Worm (Caenorhabditis elegans) whole organism, young adult: Measurements from ENCODE around the gene C46A5.6.

Source experiments
- C17E4.6 ChIP-seq: fragments of 200-800 bp; sonication (Bioruptor generic); IDR thresholded peaks from 2 replicates; pipeline ENCODE4 v1.3.6; 2022; ENCODE audit warnings: missing genetic modification reagents, missing genetic modification characterization, missing compliant biosample characterization
- D2030.7 ChIP-seq: fragments of 200-800 bp; sonication (Bioruptor generic); IDR thresholded peaks from 2 replicates; pipeline ENCODE4 v1.3.6; 2022; ENCODE audit warnings: missing genetic modification reagents, missing genetic modification characterization, missing compliant biosample characterization
- F10E7.11 ChIP-seq: sonication (generic microtip); optimal IDR thresholded peaks from 2 replicates; lab custom pipeline; 2017; ENCODE audit warnings: mild to moderate bottlenecking, missing genetic modification characterization, moderate library complexity, missing compliant biosample characterization
- F22D6.2 ChIP-seq: sonication (generic microtip); optimal IDR thresholded peaks from 2 replicates; lab custom pipeline; 2016; ENCODE audit warnings: mild to moderate bottlenecking, missing genetic modification characterization, missing compliant biosample characterization
- F23B12.7 ChIP-seq: sonication (generic microtip); optimal IDR thresholded peaks from 2 replicates; lab custom pipeline; 2017; ENCODE audit warnings: missing genetic modification characterization, mild to moderate bottlenecking, missing compliant biosample characterization, antibody characterized with exemption, moderate library complexity; ENCODE audit not compliant: insufficient read depth
- F33H1.4 ChIP-seq: fragments of 200-800 bp; sonication (Bioruptor generic); IDR thresholded peaks from 2 replicates; pipeline ENCODE4 v1.3.6; 2022; ENCODE audit warnings: missing genetic modification reagents, missing genetic modification characterization, missing compliant biosample characterization
- F39B2.1 ChIP-seq: fragments of 200-800 bp; sonication (Bioruptor generic); IDR thresholded peaks from 2 replicates; pipeline ENCODE4 v1.3.6; 2022; ENCODE audit warnings: missing genetic modification reagents, missing genetic modification characterization, missing compliant biosample characterization
- F49E8.2 ChIP-seq: sonication (generic microtip); optimal IDR thresholded peaks from 3 replicates; lab custom pipeline; 2017; ENCODE audit warnings: missing genetic modification characterization, mild to moderate bottlenecking, missing compliant biosample characterization, antibody characterized with exemption, moderate library complexity; ENCODE audit not compliant: insufficient read depth
- F55B11.4 ChIP-seq: sonication (generic microtip); optimal IDR thresholded peaks from 2 replicates; lab custom pipeline; 2016; ENCODE audit warnings: missing compliant biosample characterization, missing genetic modification characterization, borderline replicate concordance; ENCODE audit not compliant: insufficient read depth
- K12H6.12 ChIP-seq: fragments of 200-800 bp; sonication (Bioruptor generic); optimal IDR thresholded peaks from 2 replicates; lab custom pipeline; 2018; ENCODE audit warnings: mild to moderate bottlenecking, missing genetic modification characterization, missing compliant biosample characterization
- T26A5.8 ChIP-seq: sonication (generic microtip); optimal IDR thresholded peaks from 2 replicates; lab custom pipeline; 2016; ENCODE audit warnings: missing genetic modification characterization, missing compliant biosample characterization
- Y53G8AR.9 ChIP-seq: fragments of 200-800 bp; sonication (Bioruptor generic); conservative IDR thresholded peaks from 2 replicates; pipeline ENCODE4 v1.3.6; 2022; ENCODE audit warnings: missing genetic modification reagents, missing genetic modification characterization, missing compliant biosample characterization
- akir-1 ChIP-seq: fragments of 200-800 bp; sonication (Bioruptor generic); optimal IDR thresholded peaks from 2 replicates; lab custom pipeline; 2018; ENCODE audit warnings: mild to moderate bottlenecking, missing genetic modification characterization, moderate library complexity, missing compliant biosample characterization
- attf-6 ChIP-seq: fragments of 200-800 bp; sonication (Bioruptor generic); IDR thresholded peaks from 2 replicates; pipeline ENCODE4 v1.3.6; 2022; ENCODE audit warnings: missing genetic modification reagents, missing genetic modification characterization, missing compliant biosample characterization
- bed-1 ChIP-seq: fragments of 200-800 bp; sonication (Bioruptor generic); IDR thresholded peaks from 2 replicates; pipeline ENCODE4 v1.3.6; 2022; ENCODE audit warnings: missing genetic modification reagents, missing genetic modification characterization, missing compliant biosample characterization
- ceh-40 ChIP-seq: fragments of 200-800 bp; sonication (Bioruptor generic); IDR thresholded peaks from 2 replicates; pipeline ENCODE4 v1.3.6; 2022; ENCODE audit warnings: missing genetic modification characterization, missing compliant biosample characterization
- die-1 ChIP-seq: sonication (generic microtip); optimal IDR thresholded peaks from 2 replicates; lab custom pipeline; 2016; ENCODE audit warnings: missing genotype, mild to moderate bottlenecking, missing genetic modification characterization, missing compliant biosample characterization
- dpl-1 ChIP-seq: fragments of 150-350 bp; optimal IDR thresholded peaks from 2 replicates; lab custom pipeline; 2014; ENCODE audit warnings: missing biosample characterization, missing genetic modification reagents, missing genetic modification characterization
- egl-44 ChIP-seq: fragments of 200-800 bp; sonication (Bioruptor generic); IDR thresholded peaks from 2 replicates; pipeline ENCODE4 v1.3.6; 2022; ENCODE audit warnings: missing genetic modification reagents, missing genetic modification characterization, missing compliant biosample characterization
- egrh-3 ChIP-seq: fragments of 200-800 bp; sonication (Bioruptor generic); IDR thresholded peaks from 2 replicates; pipeline ENCODE4 v1.3.6; 2022; ENCODE audit warnings: missing genetic modification reagents, missing genetic modification characterization, missing compliant biosample characterization
- gei-17 ChIP-seq: fragments of 200-800 bp; sonication (Bioruptor generic); optimal IDR thresholded peaks from 2 replicates; lab custom pipeline; 2018; ENCODE audit warnings: mild to moderate bottlenecking, missing genetic modification characterization, missing compliant biosample characterization
- hrde-1 ChIP-seq: sonication (generic microtip); optimal IDR thresholded peaks from 2 replicates; lab custom pipeline; 2016; ENCODE audit warnings: missing genetic modification characterization, mild to moderate bottlenecking, missing compliant biosample characterization, moderate library complexity, missing genotype, missing genetic modification reagents, borderline replicate concordance
- lag-1 ChIP-seq: fragments of 200-800 bp; sonication (Bioruptor generic); IDR thresholded peaks from 2 replicates; pipeline ENCODE4 v1.3.6; 2022; ENCODE audit warnings: missing genetic modification reagents, missing genetic modification characterization, missing compliant biosample characterization
- let-607 ChIP-seq, 2 experiments: fragments of 200-800 bp in 1 of 2; sonication (Bioruptor generic) in 1 of 2; sonication (generic microtip) in 1 of 2; optimal IDR thresholded peaks; 2 replicates each; lab custom pipeline; 2016 to 2018; ENCODE audit warnings: mild to moderate bottlenecking in 2 of 2, missing compliant biosample characterization in 2 of 2, missing genetic modification characterization in 2 of 2, moderate library complexity in 2 of 2, missing genotype in 1 of 2
- lin-54 ChIP-seq: fragments of 200-800 bp; sonication (Bioruptor generic); optimal IDR thresholded peaks from 2 replicates; lab custom pipeline; 2018; ENCODE audit warnings: mild to moderate bottlenecking, missing genetic modification characterization, missing compliant biosample characterization
- lir-1 ChIP-seq: fragments of 200-800 bp; sonication (Bioruptor generic); conservative IDR thresholded peaks from 2 replicates; pipeline ENCODE4 v1.3.6; 2022; ENCODE audit warnings: missing genetic modification reagents, missing genetic modification characterization, missing compliant biosample characterization
- lsl-1 ChIP-seq: fragments of 200-800 bp; sonication (Bioruptor generic); optimal IDR thresholded peaks from 2 replicates; lab custom pipeline; 2018; ENCODE audit warnings: mild to moderate bottlenecking, missing genetic modification characterization, moderate library complexity, missing compliant biosample characterization
- lsy-27 ChIP-seq: sonication (generic microtip); optimal IDR thresholded peaks from 2 replicates; lab custom pipeline; 2017; ENCODE audit warnings: missing genetic modification characterization, mild to moderate bottlenecking, missing compliant biosample characterization, antibody characterized with exemption, missing genotype, borderline replicate concordance; ENCODE audit not compliant: insufficient read depth
- madf-10 ChIP-seq: sonication (generic microtip); optimal IDR thresholded peaks from 2 replicates; lab custom pipeline; 2016; ENCODE audit warnings: mild to moderate bottlenecking, missing genetic modification characterization, missing compliant biosample characterization
- madf-6 ChIP-seq: fragments of 200-800 bp; sonication (Bioruptor generic); IDR thresholded peaks from 2 replicates; pipeline ENCODE4 v1.3.6; 2022; ENCODE audit warnings: missing genetic modification reagents, missing genetic modification characterization, missing compliant biosample characterization
- mes-4 ChIP-seq: sonication (generic microtip); optimal IDR thresholded peaks from 2 replicates; lab custom pipeline; 2016; ENCODE audit warnings: missing genotype, missing genetic modification characterization, missing compliant biosample characterization
- nfyb-1 ChIP-seq: fragments of 200-800 bp; sonication (Bioruptor generic); IDR thresholded peaks from 2 replicates; pipeline ENCODE4 v1.3.6; 2022; ENCODE audit warnings: missing genetic modification reagents, missing genetic modification characterization, missing compliant biosample characterization
- nhr-179 ChIP-seq: sonication (generic microtip); optimal IDR thresholded peaks from 2 replicates; lab custom pipeline; 2016; ENCODE audit warnings: mild to moderate bottlenecking, missing genetic modification characterization, missing compliant biosample characterization
- snpc-1.3 ChIP-seq: sonication (generic microtip); optimal IDR thresholded peaks from 2 replicates; lab custom pipeline; 2017; ENCODE audit warnings: missing genetic modification characterization, mild to moderate bottlenecking, missing compliant biosample characterization, antibody characterized with exemption, moderate library complexity, missing genotype, missing genetic modification reagents; ENCODE audit not compliant: insufficient read depth
- snpc-3.4 ChIP-seq: sonication (generic microtip); optimal IDR thresholded peaks from 2 replicates; lab custom pipeline; 2017; ENCODE audit warnings: missing genetic modification characterization, mild to moderate bottlenecking, missing compliant biosample characterization, antibody characterized with exemption, moderate library complexity, missing genotype, missing genetic modification reagents
- snpc-4 ChIP-seq, 5 experiments: fragments of 150-350 bp in 1 of 5; sonication (generic microtip) in 4 of 5; optimal IDR thresholded peaks; 2 replicates each; lab custom pipeline; 2014 to 2018; ENCODE audit warnings: missing genetic modification characterization in 5 of 5, missing biosample characterization in 3 of 5, antibody characterized with exemption in 2 of 5, mild to moderate bottlenecking in 2 of 5, missing compliant biosample characterization in 2 of 5, missing genotype in 2 of 5, moderate library complexity in 2 of 5, missing genetic modification reagents in 1 of 5
- tbp1 ChIP-seq: fragments of 200-800 bp; sonication (Bioruptor generic); optimal IDR thresholded peaks from 2 replicates; lab custom pipeline; 2018; ENCODE audit warnings: mild to moderate bottlenecking, missing genetic modification characterization, missing compliant biosample characterization
- tbx-9 ChIP-seq: sonication (generic microtip); optimal IDR thresholded peaks from 2 replicates; lab custom pipeline; 2016; ENCODE audit warnings: borderline replicate concordance, missing genetic modification characterization, inconsistent platforms, missing compliant biosample characterization
- ztf-26 ChIP-seq: sonication (generic microtip); optimal IDR thresholded peaks from 2 replicates; lab custom pipeline; 2017; ENCODE audit warnings: missing genetic modification characterization, missing compliant biosample characterization
- ztf-28 ChIP-seq: fragments of 200-800 bp; sonication (Bioruptor generic); IDR thresholded peaks from 2 replicates; pipeline ENCODE4 v1.3.6; 2022; ENCODE audit warnings: missing genetic modification reagents, missing genetic modification characterization, missing compliant biosample characterization
- ztf-3 ChIP-seq: fragments of 200-800 bp; sonication (Bioruptor generic); optimal IDR thresholded peaks from 2 replicates; lab custom pipeline; 2018; ENCODE audit warnings: mild to moderate bottlenecking, missing genetic modification characterization, missing compliant biosample characterization

C46A5.6 gene

ce11 chrIV:7774206-7774605, 10.6 kb upstream of the C46A5.6 start, which contains the start of the genes hcf-1 and swd-2.2 (continued):
- TF ChIP-seq madf-10, result no peak
- peak; percentile 18 for TF ChIP-seq snpc-1.3 (tag; lab: Kevin White, UChicago)
- no peak for TF ChIP-seq tbp1 (GFP tag; lab: Kevin White, UChicago)
- no peak for TF ChIP-seq ztf-26 (tag; lab: Kevin White, UChicago)
- no peak for TF ChIP-seq F10E7.11 (tag; lab: Kevin White, UChicago)
- no peak for TF ChIP-seq attf-6
- TF ChIP-seq F23B12.7 (tag; lab: Kevin White, UChicago), result peak; percentile 33
- no peak for TF ChIP-seq snpc-4 (GFP tag; optimal IDR thresholded peaks at IDR 0.05; lab: Kevin White, UChicago)
- no peak for TF ChIP-seq snpc-4 (tag; optimal IDR thresholded peaks at IDR 0.05; lab: Kevin White, UChicago)
- TF ChIP-seq K12H6.12 (tag; lab: Kevin White, UChicago), result no peak
- no peak for TF ChIP-seq lag-1 (GFP tag; lab: Robert Waterston, UW)
- no peak for TF ChIP-seq die-1 (tag; lab: Kevin White, UChicago)
- no peak for TF ChIP-seq mes-4 (tag; lab: Kevin White, UChicago)
- TF ChIP-seq F39B2.1 (GFP tag; lab: Robert Waterston, UW), result no peak
- peak; percentile 42 for TF ChIP-seq lsl-1 (GFP tag; lab: Kevin White, UChicago)
- no peak for TF ChIP-seq tbx-9 (tag; lab: Kevin White, UChicago)
- TF ChIP-seq lsy-27 (tag; lab: Kevin White, UChicago), result no peak
- peak; percentile 23 for TF ChIP-seq dpl-1 (GFP tag; lab: Kevin White, UChicago)
- TF ChIP-seq C17E4.6 (GFP tag; lab: Robert Waterston, UW), result no peak
- TF ChIP-seq, all 124 proteins: peak for 8

- TF ChIP-seq lsl-1 (GFP tag; lab: Kevin White, UChicago) (peak; percentile 38), ztf-28 (GFP tag; lab: Robert Waterston, UW) (no peak), akir-1 (no peak), F22D6.2 (tag; lab: Kevin White, UChicago) (no peak), F55B11.4 (tag; lab: Kevin White, UChicago) (no peak), lir-1 (GFP tag; lab: Robert Waterston, UW) (no peak), T26A5.8 (tag; lab: Kevin White, UChicago) (no peak), nfyb-1 (no peak)
- TF ChIP-seq, all 124 proteins: peak for 1
Observed at ce11 chrIV:7770162-7770561, 6.5 kb upstream of the C46A5.6 start, which contains the start of gene rdl-1. TSS of gene rdl-1 (minus strand) at chrIV:7770262.

DNA sequence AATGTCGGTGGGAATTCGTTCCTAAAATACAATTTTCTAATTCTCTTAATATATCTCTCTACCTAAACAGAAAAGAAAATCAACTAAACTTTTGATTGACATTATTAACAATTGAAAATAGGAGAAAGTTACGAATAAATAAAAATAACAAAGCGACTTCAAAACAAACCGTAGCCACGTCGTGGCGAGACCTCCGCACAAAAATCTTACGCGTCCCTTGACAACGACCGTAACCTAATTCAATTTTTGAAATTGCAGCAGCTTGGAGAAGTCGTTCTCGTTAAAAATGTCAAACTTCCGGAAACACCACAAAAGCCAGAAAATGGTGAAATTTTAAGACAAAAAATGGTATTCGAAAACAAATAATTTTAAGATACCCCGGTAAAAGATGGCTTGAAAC, 671 bp upstream of the C46A5.6 start:
- TF ChIP-seq egrh-3 (GFP tag; lab: Robert Waterston, UW) (no peak), lin-54 (GFP tag; lab: Kevin White, UChicago) (peak; percentile 63), Y53G8AR.9 (GFP tag; lab: Robert Waterston, UW) (no peak), madf-6 (GFP tag; lab: Robert Waterston, UW) (peak; percentile 92), akir-1 (no peak), bed-1 (GFP tag; lab: Robert Waterston, UW) (no peak), snpc-3.4 (peak; percentile 3), lag-1 (GFP tag; lab: Robert Waterston, UW) (no peak), ztf-3 (GFP tag; lab: Kevin White, UChicago) (no peak), ztf-28 (GFP tag; lab: Robert Waterston, UW) (no peak), attf-6 (no peak), F23B12.7 (tag; lab: Kevin White, UChicago) (no peak), snpc-4 (GFP tag; optimal IDR thresholded peaks at IDR 0.05; lab: Kevin White, UChicago) (no peak), snpc-4 (tag; optimal IDR thresholded peaks at IDR 0.05; lab: Kevin White, UChicago) (peak in 2 of 4 experiments; percentile 24 to 25), D2030.7 (GFP tag; lab: Robert Waterston, UW) (0 out of 2 replicates have a peak, but pooled peaks have one; percentile 17), lsl-1 (GFP tag; lab: Kevin White, UChicago) (peak; percentile 93), hrde-1 (no peak), nhr-179 (tag; lab: Kevin White, UChicago) (no peak), ceh-40 (GFP tag; lab: Robert Waterston, UW) (no peak), F33H1.4 (GFP tag; lab: Robert Waterston, UW) (peak; percentile 93), mes-4 (tag; lab: Kevin White, UChicago) (no peak), snpc-1.3 (tag; lab: Kevin White, UChicago) (peak; percentile 28), let-607 (tag; optimal IDR thresholded peaks at IDR 0.05; lab: Kevin White, UChicago) (no peak), egl-44 (GFP tag; lab: Robert Waterston, UW) (no peak), K12H6.12 (tag; lab: Kevin White, UChicago) (no peak), F49E8.2 (tag; lab: Kevin White, UChicago) (peak; percentile 39), gei-17 (GFP tag; lab: Kevin White, UChicago) (no peak)
